Fruit fly (Drosophila melanogaster): ENCODE results near the gene Hmu.
A peak's percentile ranks its signal among the peaks of the same experiment; 100 is the strongest.

Gene Hmu

dm6 chr3R:27253136-27253920 lies 35.2 kb upstream of the Hmu start, which contains the start of gene pll (continued):
- TF ChIP-seq ham (GFP tag; IDR thresholded peaks at IDR 0.05): no peak
- TF ChIP-seq Camta (GFP tag; optimal IDR thresholded peaks at IDR 0.05): peak; percentile 71
- peak; percentile 95 for TF ChIP-seq NFAT (GFP tag; IDR thresholded peaks at IDR 0.05)
- peak; percentile 46 for TF ChIP-seq Dp (GFP tag; optimal IDR thresholded peaks at IDR 0.05)
- TF ChIP-seq disco-r (GFP tag; optimal IDR thresholded peaks at IDR 0.05): no peak
- peak; percentile 87 for TF ChIP-seq Atf6 (GFP tag; IDR thresholded peaks at IDR 0.05)
- TF ChIP-seq CG17912 (GFP tag; optimal IDR thresholded peaks at IDR 0.05): no peak
- peak; percentile 86 for TF ChIP-seq Ada2b (GFP tag; IDR thresholded peaks at IDR 0.05)
- TF ChIP-seq CG7839 (tag; optimal IDR thresholded peaks at IDR 0.05): no peak
- peak; percentile 86 for TF ChIP-seq so (GFP tag; IDR thresholded peaks at IDR 0.05)
- peak; percentile 28 for TF ChIP-seq slp2 (GFP tag; optimal IDR thresholded peaks at IDR 0.05)
- no peak for TF ChIP-seq ato (GFP tag; IDR thresholded peaks at IDR 0.05; ENCODE audit: partially characterized antibody)
- TF ChIP-seq Doc3 (GFP tag; IDR thresholded peaks at IDR 0.05; ENCODE audit: partially characterized antibody): no peak
- TF ChIP-seq zen (tag; optimal IDR thresholded peaks at IDR 0.05): peak; percentile 82
- TF ChIP-seq lov (optimal IDR thresholded peaks at IDR 0.05): no peak
- peak; percentile 76; the same call in 1 of the 3 replicates for TF ChIP-seq lov (GFP tag; IDR thresholded peaks at IDR 0.05)
- TF ChIP-seq Sin3A (optimal IDR thresholded peaks at IDR 0.05): peak; percentile 91
- TF ChIP-seq bcd (GFP tag; optimal IDR thresholded peaks at IDR 0.05): peak; percentile 71
- TF ChIP-seq CG13624 (GFP tag; optimal IDR thresholded peaks at IDR 0.05): peak; percentile 77
- TF ChIP-seq CG30403 (GFP tag; optimal IDR thresholded peaks at IDR 0.05): peak; percentile 86
- peak; percentile 61 for TF ChIP-seq Hmx (GFP tag; optimal IDR thresholded peaks at IDR 0.05)
- TF ChIP-seq CG7271 (tag; optimal IDR thresholded peaks at IDR 0.05): peak; percentile 17
- no peak for TF ChIP-seq fru (optimal IDR thresholded peaks at IDR 0.05)
- TF ChIP-seq oc (tag; optimal IDR thresholded peaks at IDR 0.05): peak; percentile 69
- TF ChIP-seq trem (tag; optimal IDR thresholded peaks at IDR 0.05): peak; percentile 93
- TF ChIP-seq CG10209 (GFP tag; optimal IDR thresholded peaks at IDR 0.05): peak; percentile 69
- TF ChIP-seq CG1602 (GFP tag; optimal IDR thresholded peaks at IDR 0.05): peak; percentile 81
- peak; percentile 64 for TF ChIP-seq CG8944 (GFP tag; optimal IDR thresholded peaks at IDR 0.05)
- TF ChIP-seq CG5180 (GFP tag; optimal IDR thresholded peaks at IDR 0.05): no peak
- no peak for TF ChIP-seq Dip2 (GFP tag; IDR thresholded peaks at IDR 0.05)
- TF ChIP-seq croc (GFP tag; conservative IDR thresholded peaks at IDR 0.05): peak; percentile 55
- no peak for TF ChIP-seq her (GFP tag; optimal IDR thresholded peaks at IDR 0.05)
- TF ChIP-seq tll (GFP tag; optimal IDR thresholded peaks at IDR 0.05): peak in 1 of 2 experiments; percentile 44
- TF ChIP-seq CG11093 (GFP tag; IDR thresholded peaks at IDR 0.05): peak; percentile 75
- TF ChIP-seq Lpt (GFP tag; optimal IDR thresholded peaks at IDR 0.05): no peak
- peak; percentile 41 for TF ChIP-seq Side (GFP tag; optimal IDR thresholded peaks at IDR 0.05)
- TF ChIP-seq CG6272 (GFP tag; IDR thresholded peaks at IDR 0.05): peak; percentile 87
- TF ChIP-seq CG11247 (GFP tag; IDR thresholded peaks at IDR 0.05): peak; percentile 90
- peak; percentile 64 for TF ChIP-seq Dip3 (GFP tag; optimal IDR thresholded peaks at IDR 0.05)
- peak; percentile 68 for TF ChIP-seq CG18619 (GFP tag; optimal IDR thresholded peaks at IDR 0.05)
- TF ChIP-seq CG6791 (GFP tag; IDR thresholded peaks at IDR 0.05; ENCODE audit: partially characterized antibody): no peak
- TF ChIP-seq Nf-YA (GFP tag; IDR thresholded peaks at IDR 0.05): peak; percentile 77
- TF ChIP-seq scrt (GFP tag; optimal IDR thresholded peaks at IDR 0.05): peak; percentile 99
- TF ChIP-seq CG17385 (GFP tag; optimal IDR thresholded peaks at IDR 0.05): no peak
- 0 out of 2 replicates have a peak, but pooled peaks have one; percentile 45 for TF ChIP-seq CG10321 (GFP tag; IDR thresholded peaks at IDR 0.05)
- TF ChIP-seq mirr (GFP tag; optimal IDR thresholded peaks at IDR 0.05): peak; percentile 24
- no peak for TF ChIP-seq D19A (tag; optimal IDR thresholded peaks at IDR 0.05)
- TF ChIP-seq CG6765 (GFP tag; optimal IDR thresholded peaks at IDR 0.05): peak; percentile 8
- peak; percentile 91 for TF ChIP-seq Xrp1 (GFP tag; IDR thresholded peaks at IDR 0.05)
- TF ChIP-seq MTF-1 (GFP tag; optimal IDR thresholded peaks at IDR 0.05; ENCODE audit: borderline replicate concordance): peak; percentile 60

All from whole organism, embryonic.